Fruit fly (Drosophila melanogaster) whole organism, embryonic: ENCODE data around the gene CG32026.

ENCODE experiments used
- Blimp-1 ChIP-seq: fragments of 200-800 bp; sonication (Bioruptor generic); optimal IDR thresholded peaks from 3 replicates; lab custom pipeline; 2018; ENCODE audit warnings: missing biosample characterization, missing genetic modification characterization, mild to moderate bottlenecking, moderate library complexity, missing genetic modification reagents
- CG10565 ChIP-seq: fragments of 200-800 bp; sonication (Bioruptor generic); optimal IDR thresholded peaks from 3 replicates; lab custom pipeline; 2016; ENCODE audit warnings: missing biosample characterization, mild to moderate bottlenecking, missing genetic modification characterization
- CG11398 ChIP-seq: fragments of 200-800 bp; sonication (Bioruptor generic); optimal IDR thresholded peaks from 2 replicates; lab custom pipeline; 2016; ENCODE audit warnings: missing biosample characterization, missing genetic modification characterization
- CG1233 ChIP-seq: fragments of 200-800 bp; sonication (Bioruptor generic); optimal IDR thresholded peaks from 4 replicates; lab custom pipeline; 2018; ENCODE audit warnings: missing biosample characterization, mild to moderate bottlenecking, missing genetic modification characterization
- CG12659 ChIP-seq: fragments of 200-800 bp; sonication (Bioruptor generic); optimal IDR thresholded peaks from 3 replicates; lab custom pipeline; 2017; ENCODE audit warnings: mild to moderate bottlenecking, missing biosample characterization, missing genetic modification reagents, missing genetic modification characterization
- CG12942 ChIP-seq: fragments of 200-800 bp; sonication (Bioruptor generic); optimal IDR thresholded peaks from 3 replicates; lab custom pipeline; 2016; ENCODE audit warnings: missing biosample characterization, missing genetic modification characterization
- CG14965 ChIP-seq: fragments of 200-800 bp; sonication (Bioruptor generic); optimal IDR thresholded peaks from 2 replicates; lab custom pipeline; 2016; ENCODE audit warnings: missing biosample characterization, missing genetic modification characterization, borderline replicate concordance
- CG16813 ChIP-seq: fragments of 200-800 bp; sonication (Bioruptor generic); IDR thresholded peaks from 3 replicates; pipeline ENCODE4 v1.3.6; 2022; ENCODE audit warnings: missing biosample characterization, missing genetic modification characterization; ENCODE audit not compliant: partially characterized antibody
- CG17802 ChIP-seq: fragments of 200-800 bp; sonication (Bioruptor generic); optimal IDR thresholded peaks from 2 replicates; lab custom pipeline; 2018; ENCODE audit warnings: missing biosample characterization, mild to moderate bottlenecking, missing genetic modification characterization, moderate library complexity
- CG17829 ChIP-seq: fragments of 200-800 bp; optimal IDR thresholded peaks from 2 replicates; lab custom pipeline; 2019; ENCODE audit warnings: missing biosample characterization, mild to moderate bottlenecking, missing genetic modification characterization, moderate library complexity
- CG17912 ChIP-seq: fragments of 200-800 bp; sonication (Bioruptor generic); optimal IDR thresholded peaks from 2 replicates; lab custom pipeline; 2018; ENCODE audit warnings: missing biosample characterization, mild to moderate bottlenecking, missing genetic modification characterization
- CG2116 ChIP-seq: fragments of 200-800 bp; sonication (Bioruptor generic); optimal IDR thresholded peaks from 3 replicates; lab custom pipeline; 2018; ENCODE audit warnings: missing biosample characterization, mild to moderate bottlenecking, missing genetic modification characterization
- CG34224 ChIP-seq: fragments of 200-800 bp; sonication (Bioruptor generic); IDR thresholded peaks from 3 replicates; pipeline ENCODE4 v1.3.6; 2022; ENCODE audit warnings: missing biosample characterization, missing genetic modification characterization; ENCODE audit not compliant: partially characterized antibody
- CG4617 ChIP-seq: fragments of 200-800 bp; sonication (Bioruptor generic); optimal IDR thresholded peaks from 3 replicates; lab custom pipeline; 2016; ENCODE audit warnings: missing biosample characterization, missing genetic modification characterization, borderline replicate concordance
- CG4854 ChIP-seq: fragments of 200-800 bp; sonication (Bioruptor generic); optimal IDR thresholded peaks from 2 replicates; lab custom pipeline; 2016; ENCODE audit warnings: missing biosample characterization, missing genetic modification characterization, inconsistent platforms
- CG5245 ChIP-seq: fragments of 200-800 bp; sonication (Bioruptor generic); optimal IDR thresholded peaks from 3 replicates; lab custom pipeline; 2016; ENCODE audit warnings: missing biosample characterization, missing genetic modification characterization
- CG5953 ChIP-seq: fragments of 200-800 bp; sonication (Bioruptor generic); IDR thresholded peaks from 2 replicates; pipeline ENCODE4 v1.3.6; 2022; ENCODE audit warnings: missing biosample characterization, missing genetic modification characterization
- CG7839 ChIP-seq: fragments of 200-800 bp; sonication (Bioruptor generic); optimal IDR thresholded peaks from 3 replicates; lab custom pipeline; 2018; ENCODE audit warnings: missing biosample characterization, mild to moderate bottlenecking, missing genetic modification characterization, moderate library complexity
- CTCF ChIP-seq: fragments of 200-800 bp; sonication (Bioruptor generic); optimal IDR thresholded peaks from 2 replicates; lab custom pipeline; 2017; ENCODE audit warnings: missing biosample characterization, mild to moderate bottlenecking, missing genetic modification characterization, moderate library complexity
- CoRest ChIP-seq: fragments of 200-800 bp; sonication (Bioruptor generic); optimal IDR thresholded peaks from 3 replicates; lab custom pipeline; 2018; ENCODE audit warnings: missing biosample characterization, mild to moderate bottlenecking, missing genetic modification characterization, moderate library complexity
- Dad ChIP-seq: fragments of 200-800 bp; sonication (Bioruptor generic); optimal IDR thresholded peaks from 3 replicates; lab custom pipeline; 2016; ENCODE audit warnings: missing biosample characterization, missing genetic modification characterization
- Dfd ChIP-seq, 2 experiments: fragments of >200 bp; optimal IDR thresholded peaks; 2 replicates each; lab custom pipeline; 2017; ENCODE audit warnings: missing biosample characterization in 2 of 2, missing genetic modification characterization in 2 of 2
- Dll ChIP-seq: fragments of 200-800 bp; sonication (Bioruptor generic); IDR thresholded peaks from 4 replicates; pipeline ENCODE4 v1.3.6; 2022; ENCODE audit warnings: missing biosample characterization, missing genetic modification characterization; ENCODE audit not compliant: partially characterized antibody
- E2f2 ChIP-seq: fragments of 200-800 bp; sonication (Bioruptor generic); IDR thresholded peaks from 2 replicates; pipeline ENCODE4 v1.3.6; 2022; ENCODE audit warnings: missing biosample characterization, missing genetic modification characterization
- H2.0 ChIP-seq: fragments of 200-800 bp; sonication (Bioruptor generic); IDR thresholded peaks from 2 replicates; pipeline ENCODE4 v1.3.6; 2022; ENCODE audit warnings: missing biosample characterization, missing genetic modification characterization
- HLH4C ChIP-seq: fragments of 200-800 bp; sonication (Bioruptor generic); IDR thresholded peaks from 3 replicates; pipeline ENCODE4 v1.3.6; 2022; ENCODE audit warnings: missing biosample characterization, missing genetic modification characterization; ENCODE audit not compliant: partially characterized antibody
- Hey ChIP-seq: fragments of 200-800 bp; sonication (Bioruptor generic); optimal IDR thresholded peaks from 3 replicates; lab custom pipeline; 2018; ENCODE audit warnings: missing biosample characterization, mild to moderate bottlenecking, missing genetic modification characterization
- Hmx ChIP-seq: fragments of 200-800 bp; sonication (Bioruptor generic); optimal IDR thresholded peaks from 2 replicates; lab custom pipeline; 2016; ENCODE audit warnings: missing biosample characterization, missing genetic modification characterization
- Hr39 ChIP-seq: fragments of >200 bp; optimal IDR thresholded peaks from 2 replicates; lab custom pipeline; 2017
- Hr51 ChIP-seq, 2 experiments: fragments of 200-800 bp; sonication (Bioruptor generic); optimal IDR thresholded peaks; 2 replicates in 1 of 2; 3 replicates in 1 of 2; lab custom pipeline; 2016 to 2018; ENCODE audit warnings: missing biosample characterization in 2 of 2, missing genetic modification characterization in 2 of 2, mild to moderate bottlenecking in 1 of 2, moderate library complexity in 1 of 2
- Hsf ChIP-seq: fragments of 200-800 bp; sonication (Bioruptor generic); optimal IDR thresholded peaks from 3 replicates; lab custom pipeline; 2016; ENCODE audit warnings: missing biosample characterization, missing genetic modification characterization
- Nf-YB ChIP-seq: fragments of 200-800 bp; sonication (Bioruptor generic); optimal IDR thresholded peaks from 3 replicates; lab custom pipeline; 2019; ENCODE audit warnings: missing biosample characterization, mild to moderate bottlenecking, missing genetic modification characterization, moderate library complexity
- Side ChIP-seq: fragments of 200-800 bp; sonication (Bioruptor generic); optimal IDR thresholded peaks from 2 replicates; lab custom pipeline; 2016; ENCODE audit warnings: missing biosample characterization, missing genetic modification characterization
- Taf1 ChIP-seq: fragments of 200-800 bp; sonication (Bioruptor generic); IDR thresholded peaks from 2 replicates; pipeline ENCODE4 v1.3.6; 2022; ENCODE audit warnings: missing biosample characterization, missing genetic modification characterization
- ap ChIP-seq: fragments of 200-800 bp; sonication (Bioruptor generic); IDR thresholded peaks from 2 replicates; pipeline ENCODE4 v1.3.6; 2022; ENCODE audit warnings: missing biosample characterization, missing genetic modification characterization
- br ChIP-seq: fragments of >200 bp; optimal IDR thresholded peaks from 2 replicates; lab custom pipeline; 2017
- cas ChIP-seq: fragments of 200-800 bp; sonication (Bioruptor generic); IDR thresholded peaks from 2 replicates; pipeline ENCODE4 v1.3.6; 2022; ENCODE audit warnings: missing biosample characterization, missing genetic modification characterization
- chm ChIP-seq: fragments of 200-800 bp; sonication (Bioruptor generic); IDR thresholded peaks from 2 replicates; pipeline ENCODE4 v1.3.6; 2022; ENCODE audit warnings: missing biosample characterization, missing genetic modification characterization
- ci ChIP-seq: fragments of 200-800 bp; sonication (Bioruptor generic); IDR thresholded peaks from 3 replicates; pipeline ENCODE4 v1.3.6; 2022; ENCODE audit warnings: missing biosample characterization, missing genetic modification characterization
- danr ChIP-seq: fragments of 200-800 bp; sonication (Bioruptor generic); IDR thresholded peaks from 2 replicates; pipeline ENCODE4 v1.3.6; 2022; ENCODE audit warnings: missing biosample characterization, missing genetic modification characterization
- kay ChIP-seq: fragments of 200-800 bp; sonication (Bioruptor generic); optimal IDR thresholded peaks from 2 replicates; lab custom pipeline; 2016; ENCODE audit warnings: missing biosample characterization, missing genetic modification characterization
- org-1 ChIP-seq: fragments of 200-800 bp; sonication (Bioruptor generic); optimal IDR thresholded peaks from 2 replicates; lab custom pipeline; 2017; ENCODE audit warnings: missing biosample characterization, missing genetic modification characterization
- phol ChIP-seq: fragments of 200-800 bp; sonication (Bioruptor generic); optimal IDR thresholded peaks from 3 replicates; lab custom pipeline; 2018; ENCODE audit warnings: missing biosample characterization, mild to moderate bottlenecking, missing genetic modification characterization, moderate library complexity
- rib ChIP-seq: fragments of 200-800 bp; sonication (Bioruptor generic); IDR thresholded peaks from 2 replicates; pipeline ENCODE4 v1.3.6; 2022; ENCODE audit warnings: missing biosample characterization, missing genetic modification characterization
- salm ChIP-seq: fragments of 200-800 bp; sonication (Bioruptor generic); optimal IDR thresholded peaks from 2 replicates; lab custom pipeline; 2018; ENCODE audit warnings: missing biosample characterization, mild to moderate bottlenecking, missing genetic modification characterization
- seq ChIP-seq: fragments of 200-800 bp; sonication (Bioruptor generic); IDR thresholded peaks from 2 replicates; pipeline ENCODE4 v1.3.6; 2022; ENCODE audit warnings: missing biosample characterization, missing genetic modification characterization
- shn ChIP-seq: fragments of 200-800 bp; sonication (Bioruptor generic); optimal IDR thresholded peaks from 3 replicates; lab custom pipeline; 2016; ENCODE audit warnings: missing biosample characterization, missing genetic modification characterization
- slp2 ChIP-seq: fragments of 200-800 bp; sonication (Bioruptor generic); optimal IDR thresholded peaks from 2 replicates; lab custom pipeline; 2016; ENCODE audit warnings: missing biosample characterization, missing genetic modification characterization
- sna ChIP-seq: fragments of 200-800 bp; sonication (Bioruptor generic); IDR thresholded peaks from 2 replicates; pipeline ENCODE4 v1.3.6; 2022; ENCODE audit warnings: missing biosample characterization, missing genetic modification characterization; ENCODE audit not compliant: partially characterized antibody

CG32026 gene

dm6 chr3L:8826038-8826437 lies 10.2 kb upstream of the CG32026 start (continued):
- TF ChIP-seq chm (GFP tag; lab: Robert Waterston, UW) (no peak), sna (no peak), ci (GFP tag; lab: Robert Waterston, UW) (peak; percentile 22; the same call in 1 of the 3 replicates), org-1 (GFP tag; lab: Kevin White, UChicago) (no peak)

dm6 chr3L:8827133-8827867 lies 9.0 kb upstream of the CG32026 start, which contains the start of gene dally:
Gene dally (plus strand): TSS chr3L:8827505.
- no peak for TF ChIP-seq Taf1
- TF ChIP-seq CG16813 (GFP tag; lab: Robert Waterston, UW) = no peak; the same call in 2 of the 3 replicates
- TF ChIP-seq ap (GFP tag; lab: Robert Waterston, UW) = 0 out of 2 replicates have a peak, but pooled peaks have one; percentile 6
- TF ChIP-seq CG7839 = peak; percentile 44
- TF ChIP-seq E2f2 (GFP tag; lab: Robert Waterston, UW) = no peak; the same call in 1 of the 2 replicates
- TF ChIP-seq seq = peak; percentile 48; the same call in 1 of the 2 replicates
- TF ChIP-seq Dll = peak; percentile 36; the same call in 1 of the 4 replicates
- TF ChIP-seq CG4854 (GFP tag; lab: Kevin White, UChicago) = no peak
- TF ChIP-seq Hmx (GFP tag; lab: Kevin White, UChicago) = no peak
- TF ChIP-seq CG4617 = no peak
- no peak for TF ChIP-seq CG1233 (GFP tag; lab: Kevin White, UChicago)
- TF ChIP-seq CG5245 (GFP tag; lab: Kevin White, UChicago) = no peak
- peak; percentile 3 for TF ChIP-seq CG12659 (GFP tag; lab: Kevin White, UChicago)
- TF ChIP-seq Side = peak; percentile 25
- TF ChIP-seq Dfd (GFP tag; optimal IDR thresholded peaks at IDR 0.05; lab: Kevin White, UChicago) = no peak
- TF ChIP-seq CG2116 (GFP tag; lab: Kevin White, UChicago) = no peak
- no peak for TF ChIP-seq Hey
- TF ChIP-seq phol (tag; lab: Kevin White, UChicago) = no peak
- no peak for TF ChIP-seq Blimp-1 (GFP tag; lab: Kevin White, UChicago)
- TF ChIP-seq CoRest (tag; lab: Kevin White, UChicago) = peak; percentile 14
- peak in 1 of 2 experiments; percentile 7 for TF ChIP-seq Hr51 (GFP tag; optimal IDR thresholded peaks at IDR 0.05; lab: Kevin White, UChicago)
- TF ChIP-seq Hsf = no peak
- TF ChIP-seq Hr39 (lab: Kevin White, UChicago) = no peak
- no peak for TF ChIP-seq kay (GFP tag; lab: Kevin White, UChicago)
- TF ChIP-seq br = no peak
- peak; percentile 1 for TF ChIP-seq Nf-YB (GFP tag; lab: Kevin White, UChicago)
- TF ChIP-seq CG5953 = peak; percentile 20; the same call in 1 of the 2 replicates
- TF ChIP-seq CG12942 (GFP tag; lab: Kevin White, UChicago) = no peak
- no peak for TF ChIP-seq CG10565 (GFP tag; lab: Kevin White, UChicago)
- TF ChIP-seq CG34224 (GFP tag; lab: Robert Waterston, UW) = peak; percentile 61
- TF ChIP-seq CG17829 = peak; percentile 31
- TF ChIP-seq shn (GFP tag; lab: Kevin White, UChicago) = no peak
- TF ChIP-seq H2.0 (GFP tag; lab: Robert Waterston, UW) = peak; percentile 33; the same call in 1 of the 2 replicates
- peak; percentile 78; the same call in 1 of the 2 replicates for TF ChIP-seq rib
- no peak for TF ChIP-seq cas
- TF ChIP-seq CG17912 (GFP tag; lab: Kevin White, UChicago) = peak; percentile 31
- TF ChIP-seq HLH4C = peak; percentile 50
- TF ChIP-seq CG14965 = no peak
- peak; percentile 11 for TF ChIP-seq Dad (GFP tag; lab: Kevin White, UChicago)
- no peak for TF ChIP-seq slp2 (GFP tag; lab: Kevin White, UChicago)
- no peak for TF ChIP-seq CG17802 (tag; lab: Kevin White, UChicago)
- peak; percentile 25 for TF ChIP-seq salm
- peak; percentile 3 for TF ChIP-seq CG11398 (GFP tag; lab: Kevin White, UChicago)
- no peak for TF ChIP-seq CTCF (GFP tag; lab: Kevin White, UChicago)
- TF ChIP-seq danr (GFP tag; lab: Robert Waterston, UW) = no peak
